Fruit fly (Drosophila melanogaster): ENCODE measurements around the gene CG8607.
A peak's percentile ranks its signal among the peaks of the same experiment; 100 is the strongest.

CG8607 gene

DNA sequence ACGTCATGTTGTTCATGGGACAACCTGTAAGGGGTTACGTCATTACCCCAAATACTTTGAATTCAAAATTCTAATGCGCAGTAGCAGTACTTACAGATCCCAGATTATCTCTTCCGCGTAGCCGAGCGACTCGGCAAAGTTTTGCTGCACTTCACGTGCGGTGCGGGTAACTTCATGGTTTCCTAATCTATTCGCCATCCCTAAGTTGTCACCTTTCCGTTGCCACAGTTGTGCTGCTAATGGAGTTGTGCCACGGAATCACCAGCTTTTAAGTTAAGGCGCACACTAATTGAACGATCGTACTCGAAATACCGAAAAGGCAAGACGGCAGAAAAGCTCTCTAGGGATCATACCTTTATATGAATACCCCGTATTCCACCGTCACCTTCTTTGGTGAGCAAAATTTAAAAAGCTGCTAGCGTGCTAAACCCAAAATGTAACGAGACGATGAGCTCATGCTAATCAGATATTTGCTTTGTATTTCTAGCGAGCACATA, 40.0 kb downstream of the CG8607 start, which contains the start of gene pst (continued):
- TF ChIP-seq NFAT (GFP tag; IDR thresholded peaks at IDR 0.05) (peak; percentile 44; the same call in 1 of the 2 replicates), CG34376 (GFP tag; optimal IDR thresholded peaks at IDR 0.05) (peak; percentile 66), MTF-1 (GFP tag; optimal IDR thresholded peaks at IDR 0.05; ENCODE audit: borderline replicate concordance) (peak; percentile 17), CG17385 (GFP tag; optimal IDR thresholded peaks at IDR 0.05) (peak; percentile 50), Ravus (GFP tag; IDR thresholded peaks at IDR 0.05) (no peak), CG6854 (GFP tag; optimal IDR thresholded peaks at IDR 0.05) (no peak), zfh1 (GFP tag; IDR thresholded peaks at IDR 0.05) (no peak), slou (GFP tag; optimal IDR thresholded peaks at IDR 0.05) (no peak), CG17612 (GFP tag; IDR thresholded peaks at IDR 0.05) (no peak), GATAe (GFP tag; conservative IDR thresholded peaks at IDR 0.05) (no peak), gsb (GFP tag; IDR thresholded peaks at IDR 0.05) (no peak), CG8765 (GFP tag; IDR thresholded peaks at IDR 0.05) (no peak), Hand (GFP tag; optimal IDR thresholded peaks at IDR 0.05) (peak; percentile 46), gfzf (GFP tag; optimal IDR thresholded peaks at IDR 0.05) (peak; percentile 70), CG5245 (GFP tag; optimal IDR thresholded peaks at IDR 0.05) (no peak), sug (tag; optimal IDR thresholded peaks at IDR 0.05) (peak; percentile 34), CG2889 (GFP tag; IDR thresholded peaks at IDR 0.05) (no peak; the same call in 2 of the 3 replicates), exex (tag; optimal IDR thresholded peaks at IDR 0.05) (peak; percentile 64), Ets97D (GFP tag; optimal IDR thresholded peaks at IDR 0.05) (peak; percentile 53), tgo (GFP tag; IDR thresholded peaks at IDR 0.05) (no peak), tna (GFP tag; IDR thresholded peaks at IDR 0.05; ENCODE audit: partially characterized antibody) (peak; percentile 25), chif (GFP tag; optimal IDR thresholded peaks at IDR 0.05) (no peak), sob (GFP tag; IDR thresholded peaks at IDR 0.05) (peak; percentile 40; the same call in 1 of the 2 replicates), br (optimal IDR thresholded peaks at IDR 0.05) (no peak), Dbx (GFP tag; IDR thresholded peaks at IDR 0.05) (peak; percentile 14; the same call in 2 of the 3 replicates), pho (GFP tag; optimal IDR thresholded peaks at IDR 0.05) (peak; percentile 30), CG4282 (GFP tag; optimal IDR thresholded peaks at IDR 0.05) (peak; percentile 29), eve (GFP tag; optimal IDR thresholded peaks at IDR 0.05) (no peak), Nf-YC (tag; optimal IDR thresholded peaks at IDR 0.05) (no peak), CG7357 (GFP tag; IDR thresholded peaks at IDR 0.05) (no peak), CG30431 (GFP tag; optimal IDR thresholded peaks at IDR 0.05) (no peak), B-H1 (GFP tag; IDR thresholded peaks at IDR 0.05) (no peak), CG13287 (GFP tag; IDR thresholded peaks at IDR 0.05; ENCODE audit: partially characterized antibody) (no peak), CG17568 (GFP tag; optimal IDR thresholded peaks at IDR 0.05) (peak; percentile 62), CG7839 (tag; optimal IDR thresholded peaks at IDR 0.05) (no peak), bcd (GFP tag; optimal IDR thresholded peaks at IDR 0.05) (no peak), CG10543 (GFP tag; optimal IDR thresholded peaks at IDR 0.05) (peak; percentile 59), mirr (GFP tag; optimal IDR thresholded peaks at IDR 0.05) (peak; percentile 44), CG6689 (GFP tag; IDR thresholded peaks at IDR 0.05) (no peak), gro (GFP tag; optimal IDR thresholded peaks at IDR 0.05) (peak; percentile 8), CG12744 (GFP tag; optimal IDR thresholded peaks at IDR 0.05) (peak; percentile 2), Max (GFP tag; optimal IDR thresholded peaks at IDR 0.05) (no peak), CG42726 (GFP tag; IDR thresholded peaks at IDR 0.05; ENCODE audit: partially characterized antibody) (peak; percentile 54; the same call in 1 of the 2 replicates), Doc3 (GFP tag; IDR thresholded peaks at IDR 0.05; ENCODE audit: partially characterized antibody) (no peak), CG7987 (GFP tag; optimal IDR thresholded peaks at IDR 0.05) (peak; percentile 10), zen (tag; optimal IDR thresholded peaks at IDR 0.05) (no peak), Dek (tag; optimal IDR thresholded peaks at IDR 0.05) (peak; percentile 35), CG8290 (GFP tag; optimal IDR thresholded peaks at IDR 0.05) (no peak), CG8290 (tag; optimal IDR thresholded peaks at IDR 0.05) (peak in 1 of 2 experiments; percentile 87), sens-2 (GFP tag; IDR thresholded peaks at IDR 0.05) (peak; percentile 6; the same call in 1 of the 2 replicates), C15 (GFP tag; IDR thresholded peaks at IDR 0.05) (no peak), CG7786 (GFP tag; optimal IDR thresholded peaks at IDR 0.05) (peak; percentile 20)
